Fruit fly (Drosophila melanogaster): ENCODE results near the gene Strump.
A peak's percentile ranks its signal among the peaks of the same experiment; 100 is the strongest.

Strump gene

dm6 chr3L:16156788-16157208, 35.0 kb downstream of the Strump start (continued):
- TF ChIP-seq tx (GFP tag; optimal IDR thresholded peaks at IDR 0.05): no peak
- peak; percentile 60; the same call in 1 of the 2 replicates for TF ChIP-seq GATAe (GFP tag; conservative IDR thresholded peaks at IDR 0.05)
- peak; percentile 31; the same call in 1 of the 2 replicates for TF ChIP-seq Drgx (GFP tag; IDR thresholded peaks at IDR 0.05)
- TF ChIP-seq Gug (GFP tag; IDR thresholded peaks at IDR 0.05): no peak
- TF ChIP-seq sug (tag; optimal IDR thresholded peaks at IDR 0.05): peak; percentile 57
- no peak for TF ChIP-seq CG8290 (GFP tag; optimal IDR thresholded peaks at IDR 0.05)
- peak in 1 of 2 experiments; percentile 26 for TF ChIP-seq CG8290 (tag; optimal IDR thresholded peaks at IDR 0.05)
- no peak for TF ChIP-seq NC2α (GFP tag; optimal IDR thresholded peaks at IDR 0.05)
- TF ChIP-seq CG4854 (GFP tag; optimal IDR thresholded peaks at IDR 0.05): no peak
- no peak for TF ChIP-seq Abd-B (GFP tag; optimal IDR thresholded peaks at IDR 0.05)
- TF ChIP-seq CG13894 (tag; optimal IDR thresholded peaks at IDR 0.05): peak; percentile 35
- peak; percentile 76 for TF ChIP-seq mirr (GFP tag; optimal IDR thresholded peaks at IDR 0.05)
- TF ChIP-seq dysf (GFP tag; IDR thresholded peaks at IDR 0.05): no peak
- no peak for TF ChIP-seq Chrac-16 (GFP tag; optimal IDR thresholded peaks at IDR 0.05)
- peak; percentile 79 for TF ChIP-seq rib (GFP tag; IDR thresholded peaks at IDR 0.05)
- TF ChIP-seq sd (tag; optimal IDR thresholded peaks at IDR 0.05): peak; percentile 77
- TF ChIP-seq dan (GFP tag; IDR thresholded peaks at IDR 0.05): no peak
- TF ChIP-seq CG8089 (GFP tag; optimal IDR thresholded peaks at IDR 0.05): no peak
- no peak for TF ChIP-seq chm (GFP tag; IDR thresholded peaks at IDR 0.05)

dm6 chr3L:16157251-16158190, 35.7 kb downstream of the Strump start:
- TF ChIP-seq Dip2 (GFP tag; IDR thresholded peaks at IDR 0.05): no peak
- TF ChIP-seq ATbp (GFP tag; optimal IDR thresholded peaks at IDR 0.05): peak; percentile 63
- no peak for TF ChIP-seq CG2875 (GFP tag; optimal IDR thresholded peaks at IDR 0.05)
- no peak for TF ChIP-seq yki (optimal IDR thresholded peaks at IDR 0.05)
- no peak for TF ChIP-seq exex (tag; optimal IDR thresholded peaks at IDR 0.05)
- peak; percentile 80 for TF ChIP-seq CG11504 (tag; optimal IDR thresholded peaks at IDR 0.05)
- peak; percentile 38 for TF ChIP-seq CG9817 (tag; optimal IDR thresholded peaks at IDR 0.05)
- TF ChIP-seq CG10366 (GFP tag; IDR thresholded peaks at IDR 0.05): peak; percentile 24; the same call in 1 of the 2 replicates
- TF ChIP-seq pzg (GFP tag; optimal IDR thresholded peaks at IDR 0.05): no peak
- peak; percentile 59 for TF ChIP-seq CG4820 (GFP tag; optimal IDR thresholded peaks at IDR 0.05)
- TF ChIP-seq vfl (GFP tag; optimal IDR thresholded peaks at IDR 0.05): no peak
- TF ChIP-seq croc (GFP tag; conservative IDR thresholded peaks at IDR 0.05): no peak; the same call in 2 of the 3 replicates
- TF ChIP-seq Asciz (GFP tag; optimal IDR thresholded peaks at IDR 0.05): peak; percentile 47
- no peak for TF ChIP-seq CG7987 (GFP tag; optimal IDR thresholded peaks at IDR 0.05)
- TF ChIP-seq dpn (GFP tag; optimal IDR thresholded peaks at IDR 0.05): peak; percentile 54 to 61
- no peak for TF ChIP-seq YL-1 (GFP tag; optimal IDR thresholded peaks at IDR 0.05)
- no peak; the same call in 2 of the 3 replicates for TF ChIP-seq Aef1 (GFP tag; IDR thresholded peaks at IDR 0.05)
- peak; percentile 18 for TF ChIP-seq zfh2 (GFP tag; optimal IDR thresholded peaks at IDR 0.05)
- TF ChIP-seq D19B (GFP tag; optimal IDR thresholded peaks at IDR 0.05): peak; percentile 3
- TF ChIP-seq chn (GFP tag; optimal IDR thresholded peaks at IDR 0.05): peak; percentile 47
- TF ChIP-seq cwo (GFP tag; optimal IDR thresholded peaks at IDR 0.05): no peak
- TF ChIP-seq hb (GFP tag; IDR thresholded peaks at IDR 0.05; ENCODE audit: partially characterized antibody): no peak
- peak; percentile 64 for TF ChIP-seq tio (GFP tag; optimal IDR thresholded peaks at IDR 0.05)
- TF ChIP-seq Max (GFP tag; optimal IDR thresholded peaks at IDR 0.05): peak; percentile 12
- no peak for TF ChIP-seq Spps (tag; optimal IDR thresholded peaks at IDR 0.05)
- TF ChIP-seq bab2 (GFP tag; optimal IDR thresholded peaks at IDR 0.05): no peak
- TF ChIP-seq CG13296 (GFP tag; optimal IDR thresholded peaks at IDR 0.05): peak; percentile 11
- no peak for TF ChIP-seq CG10321 (GFP tag; IDR thresholded peaks at IDR 0.05)
- TF ChIP-seq Meics (GFP tag; optimal IDR thresholded peaks at IDR 0.05): peak; percentile 56
- TF ChIP-seq CG31388 (GFP tag; optimal IDR thresholded peaks at IDR 0.05): no peak
